Worm (Caenorhabditis elegans): ENCODE results near the gene mrps-10.

mrps-10 gene

DNA sequence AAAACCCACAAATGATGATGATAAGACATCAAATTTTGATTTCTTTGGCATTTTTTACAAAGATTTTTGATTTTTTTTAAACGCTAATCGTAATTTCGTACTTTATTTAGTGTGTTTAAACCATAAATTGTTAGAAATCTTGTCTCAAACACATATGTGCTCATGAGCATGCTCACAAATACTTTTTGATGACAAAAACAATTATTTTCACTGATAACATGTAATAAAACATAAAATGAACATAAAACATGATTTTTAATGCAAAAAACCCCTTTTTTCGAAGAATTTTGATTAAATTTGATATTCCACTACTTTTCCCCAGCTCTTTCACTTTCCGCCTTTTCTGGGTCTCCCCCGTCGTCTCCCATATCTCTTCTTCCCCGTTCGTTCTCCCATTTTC, 6.4 kb downstream of the mrps-10 start:
- TF ChIP-seq ceh-39 (tag; optimal IDR thresholded peaks at IDR 0.05), result no peak

DNA sequence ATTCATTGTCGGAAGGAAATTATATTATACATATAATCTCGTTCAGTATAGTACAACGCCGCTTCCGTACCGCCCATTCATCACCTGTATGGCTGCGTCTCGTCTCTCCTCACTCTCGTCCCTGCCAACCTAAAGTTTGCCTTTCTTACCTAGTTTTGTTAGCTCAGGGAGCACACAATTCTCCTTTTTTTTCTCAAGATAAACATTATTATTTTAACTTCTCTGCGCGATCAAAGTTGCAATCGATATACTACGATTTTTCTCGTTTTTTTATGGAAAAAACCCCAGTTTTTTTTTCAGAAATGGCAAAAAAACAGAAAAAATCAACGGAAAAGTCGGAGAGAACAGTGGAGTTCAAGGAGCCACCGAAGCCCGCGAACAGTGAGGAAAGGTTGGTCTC, 8.1 kb downstream of the mrps-10 start, which contains the start of gene epg-3:
TSS of gene epg-3 (plus strand) at position 301 of the 400 bp plus-strand sequence.
- TF ChIP-seq unc-62 (GFP tag; optimal IDR thresholded peaks at IDR 0.05) (no peak), unc-39 (tag; optimal IDR thresholded peaks at IDR 0.05) (no peak), drap-1 (GFP tag; optimal IDR thresholded peaks at IDR 0.05) (no peak), hlh-1 (tag; optimal IDR thresholded peaks at IDR 0.05) (no peak), ceh-83 (GFP tag; optimal IDR thresholded peaks at IDR 0.05) (no peak)

DNA sequence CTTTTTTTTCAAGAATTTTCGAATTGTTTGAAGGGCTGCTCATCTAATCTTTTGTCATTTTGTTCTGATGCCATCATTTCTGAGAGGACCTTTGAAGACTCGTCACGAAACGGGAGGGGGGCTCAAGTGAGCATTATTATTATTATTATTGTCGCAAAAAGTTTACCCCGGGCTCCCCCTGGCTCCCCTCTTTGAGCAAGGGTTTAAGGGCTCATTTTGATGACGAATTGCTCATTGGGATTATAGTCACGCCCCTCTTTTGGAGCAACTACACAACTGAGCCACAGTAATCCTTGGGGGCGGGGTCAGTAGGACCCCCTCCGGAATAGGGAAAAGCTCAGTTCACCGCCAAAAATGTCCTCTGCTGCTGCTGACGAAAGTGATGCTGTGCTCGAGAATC, 15.9 kb downstream of the mrps-10 start, which contains the start of gene unc-25:
TSS of gene unc-25 (plus strand) at position 345 of the 400 bp plus-strand sequence.
- TF ChIP-seq ces-1 (GFP tag; optimal IDR thresholded peaks at IDR 0.05) (no peak), nhr-28 (tag; optimal IDR thresholded peaks at IDR 0.05) (no peak), bed-3 (GFP tag; optimal IDR thresholded peaks at IDR 0.05) (no peak), elt-3 (tag; optimal IDR thresholded peaks at IDR 0.05) (no peak), ceh-39 (tag; optimal IDR thresholded peaks at IDR 0.05) (no peak), blmp-1 (tag; optimal IDR thresholded peaks at IDR 0.05) (no peak), zip-8 (tag; optimal IDR thresholded peaks at IDR 0.05) (no peak), nhr-76 (tag; optimal IDR thresholded peaks at IDR 0.05) (no peak), snpc-4 (tag; optimal IDR thresholded peaks at IDR 0.05) (no peak), sptf-1 (tag; optimal IDR thresholded peaks at IDR 0.05) (no peak), unc-39 (tag; optimal IDR thresholded peaks at IDR 0.05) (no peak), flh-1 (GFP tag; optimal IDR thresholded peaks at IDR 0.05) (no peak), pha-4 (tag; optimal IDR thresholded peaks at IDR 0.05) (no peak), nhr-237 (tag; optimal IDR thresholded peaks at IDR 0.05) (no peak), ztf-11 (tag; optimal IDR thresholded peaks at IDR 0.05) (no peak)

DNA sequence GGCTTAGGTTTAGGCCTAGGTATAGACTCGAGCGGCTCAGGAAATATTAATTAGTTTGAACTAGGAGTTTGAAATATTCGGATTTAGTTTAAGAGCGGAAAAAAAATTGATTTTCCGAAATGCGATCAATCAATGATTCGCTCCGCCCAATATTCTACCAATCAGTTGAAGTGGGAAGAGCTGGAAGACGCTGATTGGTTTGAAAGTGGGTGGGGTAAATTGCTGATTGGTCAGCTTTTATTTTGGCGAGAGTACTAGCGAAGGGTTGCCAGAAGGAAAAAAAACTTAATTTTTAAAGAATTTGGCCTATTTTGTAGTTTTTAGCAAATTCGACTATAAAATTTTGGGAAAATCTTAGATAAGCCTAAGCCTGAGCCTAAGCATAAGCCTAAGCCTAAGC, 17.7 kb downstream of the mrps-10 start:
- no peak for TF ChIP-seq nhr-28 (tag; optimal IDR thresholded peaks at IDR 0.05)
- no peak for TF ChIP-seq mep-1 (tag; optimal IDR thresholded peaks at IDR 0.05)
- TF ChIP-seq lsy-2 (tag; optimal IDR thresholded peaks at IDR 0.05), result no peak
- TF ChIP-seq nhr-76 (tag; optimal IDR thresholded peaks at IDR 0.05), result no peak
- TF ChIP-seq hlh-1 (tag; optimal IDR thresholded peaks at IDR 0.05), result no peak
- TF ChIP-seq unc-62 (GFP tag; optimal IDR thresholded peaks at IDR 0.05), result no peak
- no peak for TF ChIP-seq pha-4 (tag; optimal IDR thresholded peaks at IDR 0.05)
- no peak for TF ChIP-seq unc-39 (tag; optimal IDR thresholded peaks at IDR 0.05)
- TF ChIP-seq mab-5 (tag; optimal IDR thresholded peaks at IDR 0.05), result no peak
- TF ChIP-seq elt-1 (tag; optimal IDR thresholded peaks at IDR 0.05; ENCODE audit: borderline replicate concordance, insufficient read depth), result no peak
- no peak for TF ChIP-seq ceh-43 (GFP tag; optimal IDR thresholded peaks at IDR 0.05)
- TF ChIP-seq drap-1 (GFP tag; optimal IDR thresholded peaks at IDR 0.05), result no peak

DNA sequence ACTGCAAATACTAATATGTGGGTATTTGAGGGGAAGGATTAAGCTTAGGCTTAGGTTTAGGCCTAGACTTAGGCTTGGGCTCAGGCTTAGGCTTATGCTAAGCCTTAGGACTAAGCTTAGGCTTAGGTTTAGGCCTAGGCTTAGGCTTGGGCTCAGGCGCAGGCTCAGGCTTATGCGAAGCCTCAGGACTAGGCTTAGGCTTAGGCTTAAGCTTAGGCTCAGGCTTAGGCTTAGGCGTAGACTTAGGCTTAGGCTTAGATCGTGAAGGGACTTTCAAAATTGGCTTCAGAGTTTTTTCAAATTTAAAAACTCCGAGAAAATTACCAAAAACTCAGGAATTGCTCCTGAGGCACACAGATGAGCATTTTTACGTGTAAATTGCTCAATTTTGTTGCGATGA, 18.7 kb downstream of the mrps-10 start:
- TF ChIP-seq nhr-76 (tag; optimal IDR thresholded peaks at IDR 0.05) (no peak), lin-32 (GFP tag; optimal IDR thresholded peaks at IDR 0.05) (no peak), ceh-83 (GFP tag; optimal IDR thresholded peaks at IDR 0.05) (no peak), M03D4.4 (tag; optimal IDR thresholded peaks at IDR 0.05) (no peak), elt-3 (tag; optimal IDR thresholded peaks at IDR 0.05) (no peak), nhr-2 (tag; optimal IDR thresholded peaks at IDR 0.05) (no peak), ceh-43 (GFP tag; optimal IDR thresholded peaks at IDR 0.05) (no peak), nhr-12 (tag; optimal IDR thresholded peaks at IDR 0.05) (no peak), nhr-28 (tag; optimal IDR thresholded peaks at IDR 0.05) (no peak), sptf-1 (tag; optimal IDR thresholded peaks at IDR 0.05) (no peak), cnd-1 (tag; optimal IDR thresholded peaks at IDR 0.05) (no peak), bed-3 (GFP tag; optimal IDR thresholded peaks at IDR 0.05) (no peak)

DNA sequence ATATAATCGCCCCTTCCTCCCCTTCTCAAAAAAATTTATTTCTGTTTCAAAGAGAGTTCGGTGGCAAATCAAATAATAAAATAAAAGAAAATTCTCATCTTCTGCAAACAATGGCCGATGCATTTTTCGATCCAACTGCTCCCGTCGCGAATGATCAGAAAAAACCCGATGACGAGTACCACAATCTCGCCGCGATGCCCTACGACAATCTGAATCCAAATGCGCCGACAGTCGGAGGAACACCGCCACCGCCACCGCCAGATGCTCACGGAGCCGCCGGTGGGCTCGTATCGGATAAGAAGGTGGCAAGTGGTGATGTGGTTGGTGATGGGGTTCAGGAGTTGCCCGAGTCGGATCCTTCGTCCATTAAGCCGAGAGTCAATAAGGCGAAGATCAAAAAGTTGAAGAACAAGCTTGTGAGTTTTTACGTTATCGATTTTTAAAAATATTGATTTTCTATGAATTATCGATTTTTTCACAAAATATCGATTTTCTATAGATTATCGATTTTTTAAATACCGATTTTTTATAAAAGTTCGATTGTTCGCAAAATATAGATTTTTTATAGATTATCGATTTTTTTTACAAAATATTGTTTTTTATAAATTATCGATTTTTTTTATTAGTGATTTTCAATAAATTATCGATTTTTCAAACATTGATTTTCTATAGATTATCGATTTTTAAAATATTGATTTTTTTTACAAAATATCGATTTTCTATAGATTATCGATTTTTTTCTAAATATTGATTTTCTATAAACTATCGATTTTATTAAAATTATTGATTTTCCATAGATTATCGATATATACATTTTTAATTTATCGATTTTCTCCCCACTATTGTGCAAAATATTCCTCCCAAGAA, 25.2 kb downstream of the mrps-10 start, which contains the start of gene Y39E4A.1:
TSS of gene Y39E4A.1 (plus strand) at position 51 of the 867 bp plus-strand sequence.
- no peak for TF ChIP-seq snpc-4 (tag; optimal IDR thresholded peaks at IDR 0.05)
- no peak for TF ChIP-seq nhr-2 (tag; optimal IDR thresholded peaks at IDR 0.05)
- no peak for TF ChIP-seq unc-120 (tag; optimal IDR thresholded peaks at IDR 0.05; ENCODE audit: poor library complexity, severe bottlenecking)
- no peak for TF ChIP-seq nhr-28 (tag; optimal IDR thresholded peaks at IDR 0.05)
- no peak for TF ChIP-seq sptf-1 (tag; optimal IDR thresholded peaks at IDR 0.05)
- no peak for TF ChIP-seq ztf-11 (tag; optimal IDR thresholded peaks at IDR 0.05)
- TF ChIP-seq mep-1 (tag; optimal IDR thresholded peaks at IDR 0.05), result no peak
- no peak for TF ChIP-seq M03D4.4 (tag; optimal IDR thresholded peaks at IDR 0.05)
- no peak for TF ChIP-seq flh-1 (GFP tag; optimal IDR thresholded peaks at IDR 0.05)
- TF ChIP-seq drap-1 (GFP tag; optimal IDR thresholded peaks at IDR 0.05), result no peak
- TF ChIP-seq ceh-39 (tag; optimal IDR thresholded peaks at IDR 0.05), result no peak
- no peak for TF ChIP-seq bed-3 (GFP tag; optimal IDR thresholded peaks at IDR 0.05)
